Fruit fly (Drosophila melanogaster) whole organism, embryonic: ENCODE results near the gene eas.
A peak's percentile ranks its signal among the peaks of the same experiment; 100 is the strongest.

Experiments used
- CG1024 ChIP-seq: fragments of 200-800 bp; sonication (Bioruptor generic); IDR thresholded peaks from 2 replicates; pipeline ENCODE4 v1.3.6; 2022; ENCODE audit warnings: missing biosample characterization, missing genetic modification characterization
- CG10543 ChIP-seq: fragments of 200-800 bp; sonication (Bioruptor generic); optimal IDR thresholded peaks from 3 replicates; lab custom pipeline; 2017; ENCODE audit warnings: missing biosample characterization, mild to moderate bottlenecking, missing genetic modification characterization, moderate library complexity
- CG10959 ChIP-seq: fragments of 200-800 bp; sonication (Bioruptor generic); IDR thresholded peaks from 2 replicates; pipeline ENCODE4 v1.3.6; 2022; ENCODE audit warnings: missing biosample characterization, missing genetic modification characterization
- CG11723 ChIP-seq: fragments of 200-800 bp; sonication (Bioruptor generic); optimal IDR thresholded peaks from 2 replicates; lab custom pipeline; 2017; ENCODE audit warnings: missing biosample characterization, mild to moderate bottlenecking, missing genetic modification characterization
- CG12391 ChIP-seq: fragments of 200-800 bp; sonication (Bioruptor generic); optimal IDR thresholded peaks from 3 replicates; lab custom pipeline; 2018; ENCODE audit warnings: missing biosample characterization, mild to moderate bottlenecking, missing genetic modification characterization, moderate library complexity
- CG13287 ChIP-seq: fragments of 200-800 bp; sonication (Bioruptor generic); IDR thresholded peaks from 2 replicates; pipeline ENCODE4 v1.3.6; 2022; ENCODE audit warnings: missing biosample characterization, missing genetic modification characterization; ENCODE audit not compliant: partially characterized antibody
- CG13775 ChIP-seq: fragments of 200-800 bp; sonication (Bioruptor generic); optimal IDR thresholded peaks from 3 replicates; lab custom pipeline; 2017; ENCODE audit warnings: missing biosample characterization, mild to moderate bottlenecking, missing genetic modification characterization
- CG15011 ChIP-seq: fragments of 200-800 bp; sonication (Bioruptor generic); optimal IDR thresholded peaks from 3 replicates; lab custom pipeline; 2018; ENCODE audit warnings: missing biosample characterization, mild to moderate bottlenecking, missing genetic modification characterization
- CG1602 ChIP-seq: fragments of 200-800 bp; sonication (Bioruptor generic); optimal IDR thresholded peaks from 3 replicates; lab custom pipeline; 2016; ENCODE audit warnings: missing biosample characterization, missing genetic modification characterization
- CG17829 ChIP-seq: fragments of 200-800 bp; optimal IDR thresholded peaks from 2 replicates; lab custom pipeline; 2019; ENCODE audit warnings: missing biosample characterization, mild to moderate bottlenecking, missing genetic modification characterization, moderate library complexity
- CG2712 ChIP-seq: fragments of 200-800 bp; optimal IDR thresholded peaks from 3 replicates; lab custom pipeline; 2019; ENCODE audit warnings: missing biosample characterization, mild to moderate bottlenecking, missing genetic modification characterization, moderate library complexity
- CG31224 ChIP-seq: fragments of 200-800 bp; sonication (Bioruptor generic); IDR thresholded peaks from 2 replicates; pipeline ENCODE4 v1.3.6; 2022; ENCODE audit warnings: missing biosample characterization, missing genetic modification characterization
- CG34224 ChIP-seq: fragments of 200-800 bp; sonication (Bioruptor generic); IDR thresholded peaks from 3 replicates; pipeline ENCODE4 v1.3.6; 2022; ENCODE audit warnings: missing biosample characterization, missing genetic modification characterization; ENCODE audit not compliant: partially characterized antibody
- CG34376 ChIP-seq: fragments of 200-800 bp; sonication (Bioruptor generic); optimal IDR thresholded peaks from 2 replicates; lab custom pipeline; 2018; ENCODE audit warnings: missing biosample characterization, mild to moderate bottlenecking, missing genetic modification characterization
- CG42726 ChIP-seq: fragments of 200-800 bp; sonication (Bioruptor generic); IDR thresholded peaks from 2 replicates; pipeline ENCODE4 v1.3.6; 2022; ENCODE audit warnings: missing biosample characterization, missing genetic modification characterization; ENCODE audit not compliant: partially characterized antibody
- CG4424 ChIP-seq: fragments of 200-800 bp; sonication (Bioruptor generic); optimal IDR thresholded peaks from 3 replicates; lab custom pipeline; 2016; ENCODE audit warnings: missing biosample characterization, missing genetic modification characterization
- CG4854 ChIP-seq: fragments of 200-800 bp; sonication (Bioruptor generic); optimal IDR thresholded peaks from 2 replicates; lab custom pipeline; 2016; ENCODE audit warnings: missing biosample characterization, missing genetic modification characterization, inconsistent platforms
- CG5953 ChIP-seq: fragments of 200-800 bp; sonication (Bioruptor generic); IDR thresholded peaks from 2 replicates; pipeline ENCODE4 v1.3.6; 2022; ENCODE audit warnings: missing biosample characterization, missing genetic modification characterization
- CG6272 ChIP-seq: fragments of 200-800 bp; sonication (Bioruptor generic); IDR thresholded peaks from 2 replicates; pipeline ENCODE4 v1.3.6; 2022; ENCODE audit warnings: missing biosample characterization, missing genetic modification characterization
- CG6689 ChIP-seq: fragments of 200-800 bp; sonication (Bioruptor generic); IDR thresholded peaks from 2 replicates; pipeline ENCODE4 v1.3.6; 2022; ENCODE audit warnings: missing biosample characterization, missing genetic modification characterization
- CG8290 ChIP-seq, 3 experiments: fragments of 200-800 bp; sonication (Bioruptor generic); optimal IDR thresholded peaks; 2 replicates each; lab custom pipeline; 2016 to 2019; ENCODE audit warnings: missing biosample characterization in 3 of 3, missing genetic modification characterization in 3 of 3, mild to moderate bottlenecking in 2 of 3, moderate library complexity in 1 of 3
- CG8359 ChIP-seq: fragments of 200-800 bp; sonication (Bioruptor generic); optimal IDR thresholded peaks from 2 replicates; lab custom pipeline; 2017; ENCODE audit warnings: missing biosample characterization, mild to moderate bottlenecking, missing genetic modification characterization, borderline replicate concordance
- CG9932 ChIP-seq: fragments of 200-800 bp; sonication (Bioruptor generic); IDR thresholded peaks from 2 replicates; pipeline ENCODE4 v1.3.6; 2022; ENCODE audit warnings: missing biosample characterization, missing genetic modification characterization
- D19A ChIP-seq: fragments of 200-800 bp; optimal IDR thresholded peaks from 3 replicates; lab custom pipeline; 2019; ENCODE audit warnings: missing biosample characterization, mild to moderate bottlenecking, missing genetic modification characterization, moderate library complexity
- Dad ChIP-seq: fragments of 200-800 bp; sonication (Bioruptor generic); optimal IDR thresholded peaks from 3 replicates; lab custom pipeline; 2016; ENCODE audit warnings: missing biosample characterization, missing genetic modification characterization
- E2f2 ChIP-seq: fragments of 200-800 bp; sonication (Bioruptor generic); IDR thresholded peaks from 2 replicates; pipeline ENCODE4 v1.3.6; 2022; ENCODE audit warnings: missing biosample characterization, missing genetic modification characterization
- ERR ChIP-seq: fragments of 200-800 bp; sonication (Bioruptor generic); optimal IDR thresholded peaks from 2 replicates; lab custom pipeline; 2016; ENCODE audit warnings: missing biosample characterization, missing genetic modification characterization
- HLH4C ChIP-seq: fragments of 200-800 bp; sonication (Bioruptor generic); IDR thresholded peaks from 3 replicates; pipeline ENCODE4 v1.3.6; 2022; ENCODE audit warnings: missing biosample characterization, missing genetic modification characterization; ENCODE audit not compliant: partially characterized antibody
- Oaz ChIP-seq: fragments of 200-800 bp; sonication (Bioruptor generic); IDR thresholded peaks from 2 replicates; pipeline ENCODE4 v1.3.6; 2022; ENCODE audit warnings: missing biosample characterization, missing genetic modification characterization
- Opbp ChIP-seq: fragments of 200-800 bp; sonication (Bioruptor generic); IDR thresholded peaks from 3 replicates; pipeline ENCODE4 v1.3.6; 2022; ENCODE audit warnings: missing biosample characterization, missing genetic modification characterization; ENCODE audit not compliant: partially characterized antibody
- Pdp1 ChIP-seq, 2 experiments: fragments of 200-800 bp; sonication (Bioruptor generic); optimal IDR thresholded peaks; 3 replicates each; lab custom pipeline; 2016; ENCODE audit warnings: missing biosample characterization in 2 of 2, missing genetic modification characterization in 2 of 2, mild to moderate bottlenecking in 1 of 2, moderate library complexity in 1 of 2
- cad ChIP-seq: fragments of >200 bp; optimal IDR thresholded peaks from 2 replicates; lab custom pipeline; 2017; ENCODE audit warnings: missing biosample characterization, missing genetic modification characterization
- chinmo ChIP-seq: fragments of 200-800 bp; sonication (Bioruptor generic); IDR thresholded peaks from 4 replicates; pipeline ENCODE4 v1.3.6; 2022; ENCODE audit warnings: missing biosample characterization, missing genetic modification characterization; ENCODE audit not compliant: partially characterized antibody
- dysf ChIP-seq: fragments of 200-800 bp; sonication (Bioruptor generic); IDR thresholded peaks from 3 replicates; pipeline ENCODE4 v1.3.6; 2022; ENCODE audit warnings: missing biosample characterization, missing genetic modification characterization
- fu2 ChIP-seq: fragments of 200-800 bp; sonication (Bioruptor generic); optimal IDR thresholded peaks from 2 replicates; lab custom pipeline; 2016; ENCODE audit warnings: missing biosample characterization, missing genetic modification characterization
- gem ChIP-seq: fragments of 200-800 bp; sonication (Bioruptor generic); optimal IDR thresholded peaks from 2 replicates; lab custom pipeline; 2019; ENCODE audit warnings: missing biosample characterization, mild to moderate bottlenecking, missing genetic modification characterization, moderate library complexity
- kah ChIP-seq: fragments of 200-800 bp; sonication (Bioruptor generic); optimal IDR thresholded peaks from 2 replicates; lab custom pipeline; 2018; ENCODE audit warnings: missing biosample characterization, mild to moderate bottlenecking, missing genetic modification characterization
- nmo ChIP-seq: fragments of 200-800 bp; sonication (Bioruptor generic); optimal IDR thresholded peaks from 2 replicates; lab custom pipeline; 2018; ENCODE audit warnings: missing biosample characterization, mild to moderate bottlenecking, missing genetic modification characterization, moderate library complexity
- nom ChIP-seq: fragments of 200-800 bp; sonication (Bioruptor generic); optimal IDR thresholded peaks from 2 replicates; lab custom pipeline; 2017; ENCODE audit warnings: missing biosample characterization, missing genetic modification characterization, mild to moderate bottlenecking, moderate library complexity, missing genetic modification reagents
- otp ChIP-seq: fragments of 200-800 bp; sonication (Bioruptor generic); IDR thresholded peaks from 3 replicates; pipeline ENCODE4, ENCODE4 v1.3.6; 2022; ENCODE audit warnings: missing biosample characterization, missing genetic modification characterization
- pan ChIP-seq, 4 experiments: fragments of >200 bp in 3 of 4; fragments of 200-800 bp in 1 of 4; sonication (Bioruptor generic) in 1 of 4; optimal IDR thresholded peaks in 3 of 4; IDR thresholded peaks in 1 of 4; 2 replicates each; pipeline versions ENCODE4 v1.3.6 to Lab custom; 2017 to 2022; ENCODE audit warnings: missing biosample characterization in 2 of 4, missing genetic modification characterization in 2 of 4, mixed read lengths in 1 of 4
- sqz ChIP-seq: fragments of 200-800 bp; sonication (Bioruptor generic); optimal IDR thresholded peaks from 3 replicates; lab custom pipeline; 2018; ENCODE audit warnings: missing biosample characterization, mild to moderate bottlenecking, missing genetic modification characterization
- sr ChIP-seq: fragments of 200-800 bp; sonication (Bioruptor generic); IDR thresholded peaks from 3 replicates; pipeline ENCODE4 v1.3.6; 2022; ENCODE audit warnings: missing biosample characterization, missing genetic modification characterization
- tna ChIP-seq: fragments of 200-800 bp; sonication (Bioruptor generic); IDR thresholded peaks from 2 replicates; pipeline ENCODE4 v1.3.6; 2022; ENCODE audit warnings: missing biosample characterization, missing genetic modification characterization; ENCODE audit not compliant: partially characterized antibody
- twi ChIP-seq: fragments of 200-800 bp; optimal IDR thresholded peaks from 2 replicates; lab custom pipeline; 2019; ENCODE audit warnings: missing biosample characterization, mild to moderate bottlenecking, missing genetic modification characterization, moderate library complexity
- wek ChIP-seq: fragments of 200-800 bp; sonication (Bioruptor generic); optimal IDR thresholded peaks from 3 replicates; lab custom pipeline; 2018; ENCODE audit warnings: missing biosample characterization, mild to moderate bottlenecking, missing genetic modification characterization, moderate library complexity
- zfh2 ChIP-seq: fragments of 200-800 bp; sonication (Bioruptor generic); optimal IDR thresholded peaks from 2 replicates; lab custom pipeline; 2016; ENCODE audit warnings: missing biosample characterization, missing genetic modification characterization

Gene eas

dm6 chrX:16286083-16286666, 8.0 kb downstream of the eas start, which contains the start of gene UQCR-14 (continued):
- TF ChIP-seq Dad (GFP tag; lab: Kevin White, UChicago) (no peak), CG4854 (GFP tag; lab: Kevin White, UChicago) (peak; percentile 38), chinmo (GFP tag; lab: Robert Waterston, UW) (peak; percentile 98), CG31224 (0 out of 2 replicates have a peak, but pooled peaks have one; percentile 16), CG2712 (tag; lab: Kevin White, UChicago) (peak; percentile 62), E2f2 (GFP tag; lab: Robert Waterston, UW) (peak; percentile 71), sqz (GFP tag; lab: Kevin White, UChicago) (no peak), nmo (GFP tag; lab: Kevin White, UChicago) (peak; percentile 58), CG8290 (GFP tag; optimal IDR thresholded peaks at IDR 0.05; lab: Kevin White, UChicago) (peak; percentile 29), CG8290 (tag; optimal IDR thresholded peaks at IDR 0.05; lab: Kevin White, UChicago) (peak in 1 of 2 experiments; percentile 78), CG13287 (GFP tag; lab: Robert Waterston, UW) (peak; percentile 98), nom (GFP tag; lab: Kevin White, UChicago) (peak; percentile 52), CG17829 (tag; lab: Kevin White, UChicago) (peak; percentile 61), Pdp1 (GFP tag; optimal IDR thresholded peaks at IDR 0.05; lab: Kevin White, UChicago) (peak; percentile 13 to 95), Opbp (GFP tag; lab: Robert Waterston, UW) (peak; percentile 98), CG8359 (GFP tag; lab: Kevin White, UChicago) (no peak), cad (no peak), CG1024 (GFP tag; lab: Robert Waterston, UW) (no peak), CG1602 (GFP tag; lab: Kevin White, UChicago) (no peak), pan (optimal IDR thresholded peaks at IDR 0.05; lab: Kevin White, UChicago) (no peak), pan (GFP tag; optimal IDR thresholded peaks at IDR 0.05 in 1 of 2, IDR thresholded peaks at IDR 0.05 in 1 of 2) (peak in 1 of 2 experiments; percentile 8), CG9932 (GFP tag; lab: Robert Waterston, UW) (peak; percentile 74), CG6689 (GFP tag; lab: Robert Waterston, UW) (no peak), wek (GFP tag; lab: Kevin White, UChicago) (no peak), CG34224 (GFP tag; lab: Robert Waterston, UW) (peak; percentile 99), zfh2 (peak; percentile 4), fu2 (GFP tag; lab: Kevin White, UChicago) (peak; percentile 4), CG10543 (GFP tag; lab: Kevin White, UChicago) (peak; percentile 3), CG4424 (GFP tag; lab: Kevin White, UChicago) (peak; percentile 28), D19A (peak; percentile 12), CG15011 (GFP tag; lab: Kevin White, UChicago) (no peak), CG12391 (peak; percentile 53), kah (GFP tag; lab: Kevin White, UChicago) (no peak), CG11723 (no peak), CG5953 (GFP tag; lab: Robert Waterston, UW) (0 out of 2 replicates have a peak, but pooled peaks have one; percentile 6), gem (tag; lab: Kevin White, UChicago) (peak; percentile 13), CG10959 (GFP tag; lab: Robert Waterston, UW) (no peak), dysf (GFP tag; lab: Robert Waterston, UW) (peak; percentile 21; the same call in 1 of the 3 replicates), Oaz (no peak), tna (GFP tag; lab: Robert Waterston, UW) (peak; percentile 97), otp (GFP tag; lab: Robert Waterston, UW) (no peak), HLH4C (GFP tag; lab: Robert Waterston, UW) (peak; percentile 96), CG42726 (GFP tag; lab: Robert Waterston, UW) (peak; percentile 98), twi (tag; lab: Kevin White, UChicago) (no peak), CG34376 (GFP tag; lab: Kevin White, UChicago) (peak; percentile 25), ERR (GFP tag; lab: Kevin White, UChicago) (no peak), CG6272 (GFP tag; lab: Robert Waterston, UW) (peak; percentile 44; the same call in 1 of the 2 replicates), CG13775 (GFP tag; lab: Kevin White, UChicago) (peak; percentile 12), sr (GFP tag; lab: Robert Waterston, UW) (no peak)
